Worm (Caenorhabditis elegans): ENCODE data around the gene sra-29.

sra-29 gene

DNA sequence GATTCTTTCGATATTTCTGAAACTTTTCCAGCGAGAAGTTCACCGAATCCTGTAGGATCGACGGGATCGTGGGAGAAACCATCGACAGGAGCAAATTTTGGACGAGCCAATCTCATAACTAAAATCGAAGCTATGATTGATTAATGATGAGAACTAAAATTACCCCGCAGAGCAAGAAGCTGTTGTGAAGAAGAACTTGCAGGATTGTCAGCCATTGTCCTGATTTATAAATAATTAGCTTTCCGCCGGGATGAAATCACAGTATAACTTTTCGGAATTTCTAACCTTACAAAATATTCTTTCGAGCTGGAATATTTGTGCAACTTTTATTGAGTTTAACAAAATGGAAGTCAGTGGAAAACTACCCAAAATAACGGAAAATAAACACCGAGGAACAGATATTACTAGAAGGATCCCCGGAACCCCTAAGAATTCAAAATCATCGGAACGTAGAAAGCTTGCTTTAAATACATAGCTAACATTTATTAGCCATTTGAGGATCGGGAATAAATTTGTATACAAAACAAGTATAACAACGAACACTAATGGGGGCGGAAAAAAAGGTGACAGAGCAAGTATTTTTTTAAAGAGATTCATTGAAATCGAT, 11.8 kb upstream of the sra-29 start, which contains the start of gene C56C10.7 (continued):
- TF ChIP-seq tbp1 (GFP tag; optimal IDR thresholded peaks at IDR 0.05) (peak; percentile 63), zfh-2 (GFP tag; conservative IDR thresholded peaks at IDR 0.05) (no peak), die-1 (tag; optimal IDR thresholded peaks at IDR 0.05) (peak; percentile 38), F49E8.2 (tag; optimal IDR thresholded peaks at IDR 0.05; ENCODE audit: insufficient read depth) (peak; percentile 56), dpff-1 (tag; optimal IDR thresholded peaks at IDR 0.05) (peak; percentile 34), ztf-18 (tag; optimal IDR thresholded peaks at IDR 0.05) (peak; percentile 24), ceh-100 (GFP tag; IDR thresholded peaks at IDR 0.05) (peak; percentile 63), hsf-1 (GFP tag; IDR thresholded peaks at IDR 0.05) (peak; percentile 88), Y95B8A.8 (GFP tag; IDR thresholded peaks at IDR 0.05) (no peak), F57A8.1 (GFP tag; optimal IDR thresholded peaks at IDR 0.05) (no peak), ztf-22 (GFP tag; optimal IDR thresholded peaks at IDR 0.05) (no peak), ztf-25 (GFP tag; IDR thresholded peaks at IDR 0.05) (peak; percentile 66; the same call in 1 of the 2 replicates), lag-1 (GFP tag; IDR thresholded peaks at IDR 0.05) (no peak), egrh-3 (GFP tag; IDR thresholded peaks at IDR 0.05) (no peak), F22D6.2 (tag; optimal IDR thresholded peaks at IDR 0.05) (no peak), rpc-1 (optimal IDR thresholded peaks at IDR 0.05) (no peak), rpc-1 (tag; optimal IDR thresholded peaks at IDR 0.05) (no peak), rcor-1 (GFP tag; IDR thresholded peaks at IDR 0.05) (peak; percentile 68), pha-4 (tag; optimal IDR thresholded peaks at IDR 0.05) (no peak), snpc-4 (GFP tag; optimal IDR thresholded peaks at IDR 0.05) (peak; percentile 44), snpc-4 (tag; optimal IDR thresholded peaks at IDR 0.05) (peak in 2 of 4 experiments; percentile 30 to 61), nhr-27 (tag; optimal IDR thresholded peaks at IDR 0.05) (peak; percentile 49), nfya-1 (tag; optimal IDR thresholded peaks at IDR 0.05; ENCODE audit: borderline replicate concordance, insufficient read depth) (no peak), F37B4.10 (GFP tag; IDR thresholded peaks at IDR 0.05) (no peak), C06A6.2 (GFP tag; conservative IDR thresholded peaks at IDR 0.05) (no peak), mes-4 (tag; optimal IDR thresholded peaks at IDR 0.05) (peak; percentile 13), sea-2 (GFP tag; IDR thresholded peaks at IDR 0.05) (no peak), fkh-3 (tag; optimal IDR thresholded peaks at IDR 0.05) (no peak), attf-3 (GFP tag; conservative IDR thresholded peaks at IDR 0.05) (no peak), ztf-6 (GFP tag; IDR thresholded peaks at IDR 0.05) (no peak), lsy-27 (tag; optimal IDR thresholded peaks at IDR 0.05; ENCODE audit: borderline replicate concordance, insufficient read depth) (no peak), repo-1 (tag; optimal IDR thresholded peaks at IDR 0.05) (peak; percentile 84), him-1 (tag; optimal IDR thresholded peaks at IDR 0.05) (peak; percentile 19), Y53G8AR.9 (GFP tag; conservative IDR thresholded peaks at IDR 0.05) (peak; percentile 90), nhr-179 (tag; optimal IDR thresholded peaks at IDR 0.05) (no peak), let-607 (tag; optimal IDR thresholded peaks at IDR 0.05) (peak in 1 of 2 experiments; percentile 35), ets-4 (GFP tag; optimal IDR thresholded peaks at IDR 0.05) (no peak), F10E7.11 (tag; optimal IDR thresholded peaks at IDR 0.05) (peak; percentile 53), lir-1 (GFP tag; conservative IDR thresholded peaks at IDR 0.05) (0 out of 2 replicates have a peak, but pooled peaks have one; percentile 30), athp-1 (tag; optimal IDR thresholded peaks at IDR 0.05) (peak; percentile 76), F33H1.4 (GFP tag; IDR thresholded peaks at IDR 0.05) (peak; percentile 30; the same call in 1 of the 2 replicates), hlh-12 (tag; optimal IDR thresholded peaks at IDR 0.05) (no peak), madf-6 (GFP tag; IDR thresholded peaks at IDR 0.05) (peak; percentile 89), snpc-1.1 (tag; optimal IDR thresholded peaks at IDR 0.05; ENCODE audit: insufficient read depth) (peak; percentile 32), lin-40 (tag; optimal IDR thresholded peaks at IDR 0.05) (no peak), K11D2.4 (GFP tag; IDR thresholded peaks at IDR 0.05) (no peak), rec-8 (tag; optimal IDR thresholded peaks at IDR 0.05) (no peak), sptf-2 (GFP tag; optimal IDR thresholded peaks at IDR 0.05) (no peak)
